Worm (Caenorhabditis elegans) whole organism, young adult: Measurements from ENCODE around the gene srw-86.

Source experiments
- F10E7.11 ChIP-seq: sonication (generic microtip); optimal IDR thresholded peaks from 2 replicates; lab custom pipeline; 2017; ENCODE audit warnings: mild to moderate bottlenecking, missing genetic modification characterization, moderate library complexity, missing compliant biosample characterization
- F37B4.10 ChIP-seq: fragments of 200-800 bp; sonication (Bioruptor generic); IDR thresholded peaks from 2 replicates; pipeline ENCODE4 v1.3.6; 2022; ENCODE audit warnings: missing genetic modification characterization, missing compliant biosample characterization
- F39B2.1 ChIP-seq: fragments of 200-800 bp; sonication (Bioruptor generic); IDR thresholded peaks from 2 replicates; pipeline ENCODE4 v1.3.6; 2022; ENCODE audit warnings: missing genetic modification reagents, missing genetic modification characterization, missing compliant biosample characterization
- F52B5.7 ChIP-seq: sonication (generic microtip); optimal IDR thresholded peaks from 2 replicates; lab custom pipeline; 2016; ENCODE audit warnings: mild to moderate bottlenecking, missing genetic modification characterization, missing compliant biosample characterization
- F57C9.4 ChIP-seq: sonication (generic microtip); optimal IDR thresholded peaks from 2 replicates; lab custom pipeline; 2017; ENCODE audit warnings: mild to moderate bottlenecking, missing genetic modification characterization, missing compliant biosample characterization
- K12H6.12 ChIP-seq: fragments of 200-800 bp; sonication (Bioruptor generic); optimal IDR thresholded peaks from 2 replicates; lab custom pipeline; 2018; ENCODE audit warnings: mild to moderate bottlenecking, missing genetic modification characterization, missing compliant biosample characterization
- Y53F4B.3 ChIP-seq: fragments of 200-800 bp; sonication (Bioruptor generic); IDR thresholded peaks from 2 replicates; pipeline ENCODE4 v1.3.6; 2022; ENCODE audit warnings: missing genetic modification reagents, missing genetic modification characterization, missing compliant biosample characterization
- Y53G8AR.9 ChIP-seq: fragments of 200-800 bp; sonication (Bioruptor generic); conservative IDR thresholded peaks from 2 replicates; pipeline ENCODE4 v1.3.6; 2022; ENCODE audit warnings: missing genetic modification reagents, missing genetic modification characterization, missing compliant biosample characterization
- Y67H2A.10 ChIP-seq: fragments of 200-800 bp; sonication (Bioruptor generic); conservative IDR thresholded peaks from 2 replicates; pipeline ENCODE4 v1.3.6; 2022; ENCODE audit warnings: missing genetic modification reagents, missing genetic modification characterization, missing compliant biosample characterization
- Y79H2A.3 ChIP-seq: fragments of 200-800 bp; sonication (Bioruptor generic); conservative IDR thresholded peaks from 2 replicates; pipeline ENCODE4 v1.3.6; 2022; ENCODE audit warnings: missing genetic modification reagents, missing genetic modification characterization, missing compliant biosample characterization
- attf-3 ChIP-seq: fragments of 200-800 bp; sonication (Bioruptor generic); conservative IDR thresholded peaks from 2 replicates; pipeline ENCODE4 v1.3.6; 2022; ENCODE audit warnings: missing genetic modification reagents, missing genetic modification characterization, missing compliant biosample characterization
- attf-6 ChIP-seq: fragments of 200-800 bp; sonication (Bioruptor generic); IDR thresholded peaks from 2 replicates; pipeline ENCODE4 v1.3.6; 2022; ENCODE audit warnings: missing genetic modification reagents, missing genetic modification characterization, missing compliant biosample characterization
- bed-2 ChIP-seq: fragments of 200-800 bp; sonication (Bioruptor generic); IDR thresholded peaks from 2 replicates; pipeline ENCODE4 v1.3.6; 2022; ENCODE audit warnings: missing genetic modification reagents, missing genetic modification characterization, missing compliant biosample characterization
- cebp-2 ChIP-seq: fragments of 200-800 bp; sonication (Bioruptor generic); IDR thresholded peaks from 2 replicates; pipeline ENCODE4 v1.3.6; 2022; ENCODE audit warnings: missing genetic modification characterization, missing compliant biosample characterization
- ceh-40 ChIP-seq: fragments of 200-800 bp; sonication (Bioruptor generic); IDR thresholded peaks from 2 replicates; pipeline ENCODE4 v1.3.6; 2022; ENCODE audit warnings: missing genetic modification characterization, missing compliant biosample characterization
- chd-7 ChIP-seq: sonication (generic microtip); optimal IDR thresholded peaks from 2 replicates; lab custom pipeline; 2016; ENCODE audit warnings: mild to moderate bottlenecking, missing genetic modification characterization, moderate library complexity, missing compliant biosample characterization
- dox-1 ChIP-seq: fragments of 200-800 bp; sonication (Bioruptor generic); IDR thresholded peaks from 2 replicates; pipeline ENCODE4 v1.3.6; 2022; ENCODE audit warnings: missing genetic modification reagents, missing genetic modification characterization, missing compliant biosample characterization
- dpff-1 ChIP-seq: sonication (generic microtip); optimal IDR thresholded peaks from 2 replicates; lab custom pipeline; 2017; ENCODE audit warnings: mild to moderate bottlenecking, missing genetic modification characterization, missing compliant biosample characterization
- dpl-1 ChIP-seq: fragments of 150-350 bp; optimal IDR thresholded peaks from 2 replicates; lab custom pipeline; 2014; ENCODE audit warnings: missing biosample characterization, missing genetic modification reagents, missing genetic modification characterization
- hlh-26 ChIP-seq: fragments of 200-800 bp; sonication (Bioruptor generic); conservative IDR thresholded peaks from 2 replicates; pipeline ENCODE4 v1.3.6; 2022; ENCODE audit warnings: missing genetic modification reagents, missing genetic modification characterization, missing compliant biosample characterization
- hsf-1 ChIP-seq: fragments of 200-800 bp; sonication (Bioruptor generic); IDR thresholded peaks from 2 replicates; pipeline ENCODE4 v1.3.6; 2022; ENCODE audit warnings: missing genetic modification reagents, missing genetic modification characterization, missing compliant biosample characterization
- lir-1 ChIP-seq: fragments of 200-800 bp; sonication (Bioruptor generic); conservative IDR thresholded peaks from 2 replicates; pipeline ENCODE4 v1.3.6; 2022; ENCODE audit warnings: missing genetic modification reagents, missing genetic modification characterization, missing compliant biosample characterization
- lsy-27 ChIP-seq: sonication (generic microtip); optimal IDR thresholded peaks from 2 replicates; lab custom pipeline; 2017; ENCODE audit warnings: missing genetic modification characterization, mild to moderate bottlenecking, missing compliant biosample characterization, antibody characterized with exemption, missing genotype, borderline replicate concordance; ENCODE audit not compliant: insufficient read depth
- madf-10 ChIP-seq: sonication (generic microtip); optimal IDR thresholded peaks from 2 replicates; lab custom pipeline; 2016; ENCODE audit warnings: mild to moderate bottlenecking, missing genetic modification characterization, missing compliant biosample characterization
- madf-8 ChIP-seq: fragments of 200-800 bp; sonication (Bioruptor generic); conservative IDR thresholded peaks from 2 replicates; pipeline ENCODE4 v1.3.6; 2022; ENCODE audit warnings: missing genetic modification reagents, missing genetic modification characterization, missing compliant biosample characterization
- nfyb-1 ChIP-seq: fragments of 200-800 bp; sonication (Bioruptor generic); IDR thresholded peaks from 2 replicates; pipeline ENCODE4 v1.3.6; 2022; ENCODE audit warnings: missing genetic modification reagents, missing genetic modification characterization, missing compliant biosample characterization
- nhr-120 ChIP-seq: fragments of 200-800 bp; sonication (Bioruptor generic); IDR thresholded peaks from 2 replicates; pipeline ENCODE4 v1.3.6; 2022; ENCODE audit warnings: missing genetic modification characterization, missing compliant biosample characterization
- nhr-80 ChIP-seq: sonication (generic microtip); optimal IDR thresholded peaks from 2 replicates; lab custom pipeline; 2016; ENCODE audit warnings: missing genetic modification characterization, missing compliant biosample characterization
- nhr-90 ChIP-seq: sonication (generic microtip); optimal IDR thresholded peaks from 2 replicates; lab custom pipeline; 2016; ENCODE audit warnings: missing genotype, mild to moderate bottlenecking, missing genetic modification characterization, missing compliant biosample characterization
- pbrm-1 ChIP-seq: fragments of 200-800 bp; sonication (Bioruptor generic); IDR thresholded peaks from 2 replicates; pipeline ENCODE4 v1.3.6; 2022; ENCODE audit warnings: missing genetic modification reagents, missing genetic modification characterization, missing compliant biosample characterization
- snpc-1.1 ChIP-seq: sonication (generic microtip); optimal IDR thresholded peaks from 2 replicates; lab custom pipeline; 2017; ENCODE audit warnings: missing genetic modification characterization, mild to moderate bottlenecking, missing compliant biosample characterization, antibody characterized with exemption, moderate library complexity, missing genotype, missing genetic modification reagents; ENCODE audit not compliant: insufficient read depth
- snpc-3.4 ChIP-seq: sonication (generic microtip); optimal IDR thresholded peaks from 2 replicates; lab custom pipeline; 2017; ENCODE audit warnings: missing genetic modification characterization, mild to moderate bottlenecking, missing compliant biosample characterization, antibody characterized with exemption, moderate library complexity, missing genotype, missing genetic modification reagents
- somi-1 ChIP-seq: fragments of 200-800 bp; sonication (Bioruptor generic); optimal IDR thresholded peaks from 2 replicates; lab custom pipeline; 2018; ENCODE audit warnings: mild to moderate bottlenecking, missing genetic modification characterization, missing compliant biosample characterization
- tbx-9 ChIP-seq: sonication (generic microtip); optimal IDR thresholded peaks from 2 replicates; lab custom pipeline; 2016; ENCODE audit warnings: borderline replicate concordance, missing genetic modification characterization, inconsistent platforms, missing compliant biosample characterization
- ztf-28 ChIP-seq: fragments of 200-800 bp; sonication (Bioruptor generic); IDR thresholded peaks from 2 replicates; pipeline ENCODE4 v1.3.6; 2022; ENCODE audit warnings: missing genetic modification reagents, missing genetic modification characterization, missing compliant biosample characterization

The srw-86 gene

DNA sequence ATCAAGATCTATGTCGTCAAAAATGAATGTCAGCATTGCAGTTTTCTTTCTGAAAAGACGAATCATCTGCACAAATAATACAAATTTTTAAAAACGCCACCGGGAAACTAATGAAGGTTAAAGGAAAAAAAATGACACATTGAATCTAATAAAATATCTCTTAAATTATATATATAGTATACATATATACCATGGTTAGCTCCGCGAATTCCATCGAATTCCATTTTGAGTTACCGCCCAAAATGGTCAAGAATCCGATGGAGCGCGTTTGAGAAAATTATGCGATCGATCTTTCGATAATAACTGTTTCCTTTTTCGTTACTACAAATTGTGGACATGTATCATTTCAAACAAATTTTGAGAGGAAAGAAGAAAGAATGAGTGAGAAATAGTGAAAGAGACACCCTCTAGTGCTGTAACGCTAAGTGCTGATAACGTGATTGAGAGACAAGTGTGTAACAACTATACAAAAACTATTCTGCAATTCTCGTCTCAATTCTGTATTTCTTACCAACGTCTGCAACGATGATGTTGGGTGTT, 4.8 kb upstream of the srw-86 start, which contains the start of the genes C25F9.6 and C25F9.10:
Gene C25F9.6 (minus strand): TSS at position 51 of the 540 bp plus-strand sequence.
Gene C25F9.10 (plus strand): TSS at position 454 of the 540 bp plus-strand sequence.
- no peak for TF ChIP-seq pbrm-1 (GFP tag; lab: Robert Waterston, UW)
- TF ChIP-seq nhr-80 (tag; lab: Kevin White, UChicago) = peak; percentile 84
- peak; percentile 39; the same call in 1 of the 2 replicates for TF ChIP-seq dox-1
- TF ChIP-seq Y79H2A.3 = no peak

ce11 chrV:19403619-19404018, 3.1 kb upstream of the srw-86 start:
- TF ChIP-seq hlh-26 (GFP tag; lab: Robert Waterston, UW) (no peak), F39B2.1 (GFP tag; lab: Robert Waterston, UW) (no peak), lir-1 (GFP tag; lab: Robert Waterston, UW) (no peak), attf-6 (GFP tag; lab: Robert Waterston, UW) (no peak), madf-8 (GFP tag; lab: Robert Waterston, UW) (no peak), ztf-28 (no peak), snpc-1.1 (no peak), madf-10 (tag; lab: Kevin White, UChicago) (no peak), lsy-27 (tag; lab: Kevin White, UChicago) (no peak), dpff-1 (tag; lab: Kevin White, UChicago) (no peak), nfyb-1 (GFP tag; lab: Robert Waterston, UW) (no peak), snpc-3.4 (tag; lab: Kevin White, UChicago) (no peak), ceh-40 (GFP tag; lab: Robert Waterston, UW) (no peak), somi-1 (GFP tag; lab: Kevin White, UChicago) (no peak), dpl-1 (GFP tag; lab: Kevin White, UChicago) (no peak), K12H6.12 (tag; lab: Kevin White, UChicago) (no peak), attf-3 (GFP tag; lab: Robert Waterston, UW) (no peak), hsf-1 (GFP tag; lab: Robert Waterston, UW) (no peak)

DNA sequence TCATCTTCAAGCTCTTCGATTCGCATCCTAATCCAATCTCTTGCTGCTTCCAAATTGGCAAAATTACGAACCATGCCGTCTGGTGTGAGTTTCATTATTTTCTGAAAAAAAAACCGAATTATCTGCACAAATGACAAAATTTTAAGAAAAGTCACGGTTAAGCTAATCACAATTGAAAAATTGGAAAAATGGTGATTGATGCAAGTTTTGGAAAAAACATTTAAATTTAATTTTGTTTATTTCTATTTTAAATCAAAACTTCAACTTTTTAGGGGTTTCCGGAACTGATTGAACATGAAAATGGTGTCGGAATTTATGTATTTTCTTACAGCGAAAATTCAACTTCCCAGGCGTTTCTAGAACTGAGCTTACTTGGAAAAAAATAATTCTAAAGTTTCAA, 2.3 kb upstream of the srw-86 start, which contains the start of gene C25F9.12:
Gene C25F9.12 (minus strand): TSS at position 101 of the 400 bp plus-strand sequence.
- no peak for TF ChIP-seq Y53F4B.3
- no peak for TF ChIP-seq F37B4.10
- TF ChIP-seq F52B5.7 (tag; lab: Kevin White, UChicago) = no peak
- TF ChIP-seq chd-7 (tag; lab: Kevin White, UChicago) = no peak
- TF ChIP-seq F10E7.11 = no peak
- TF ChIP-seq cebp-2 (GFP tag; lab: Robert Waterston, UW) = no peak
- TF ChIP-seq attf-6 (GFP tag; lab: Robert Waterston, UW) = no peak
- no peak for TF ChIP-seq bed-2 (GFP tag; lab: Robert Waterston, UW)
- no peak for TF ChIP-seq nhr-120 (GFP tag; lab: Robert Waterston, UW)
- TF ChIP-seq Y53G8AR.9 (GFP tag; lab: Robert Waterston, UW) = no peak
- TF ChIP-seq F57C9.4 (tag; lab: Kevin White, UChicago) = no peak
- no peak for TF ChIP-seq Y67H2A.10 (GFP tag; lab: Robert Waterston, UW)
- no peak for TF ChIP-seq tbx-9 (tag; lab: Kevin White, UChicago)
- no peak for TF ChIP-seq nhr-90 (tag; lab: Kevin White, UChicago)
